Fruit fly (Drosophila melanogaster) whole organism, embryonic: Measurements from ENCODE around the gene tau.

Source experiments
- Aef1 ChIP-seq: fragments of 200-800 bp; sonication (Bioruptor generic); IDR thresholded peaks from 3 replicates; pipeline ENCODE4 v1.3.6; 2022; ENCODE audit warnings: missing biosample characterization, missing genetic modification characterization
- Atf3 ChIP-seq: fragments of 200-800 bp; sonication (Bioruptor generic); optimal IDR thresholded peaks from 3 replicates; lab custom pipeline; 2016; ENCODE audit warnings: missing biosample characterization, missing genetic modification characterization
- CG11456 ChIP-seq: fragments of 200-800 bp; sonication (Bioruptor generic); IDR thresholded peaks from 3 replicates; pipeline ENCODE4 v1.3.6; 2022; ENCODE audit warnings: missing biosample characterization, missing genetic modification characterization
- CG11504 ChIP-seq: fragments of 200-800 bp; sonication (Bioruptor generic); optimal IDR thresholded peaks from 3 replicates; lab custom pipeline; 2019; ENCODE audit warnings: missing biosample characterization, mild to moderate bottlenecking, missing genetic modification characterization, moderate library complexity
- CG11696 ChIP-seq: fragments of 200-800 bp; sonication (Bioruptor generic); IDR thresholded peaks from 2 replicates; pipeline ENCODE4 v1.3.6; 2022; ENCODE audit warnings: missing biosample characterization, missing genetic modification characterization
- CG12744 ChIP-seq: fragments of 200-800 bp; sonication (Bioruptor generic); optimal IDR thresholded peaks from 2 replicates; lab custom pipeline; 2016; ENCODE audit warnings: missing biosample characterization, missing genetic modification characterization
- CG12942 ChIP-seq: fragments of 200-800 bp; sonication (Bioruptor generic); optimal IDR thresholded peaks from 3 replicates; lab custom pipeline; 2016; ENCODE audit warnings: missing biosample characterization, missing genetic modification characterization
- CG14860 ChIP-seq: fragments of 200-800 bp; sonication (Bioruptor generic); IDR thresholded peaks from 3 replicates; pipeline ENCODE4 v1.3.6; 2022; ENCODE audit warnings: missing biosample characterization, missing genetic modification characterization; ENCODE audit not compliant: partially characterized antibody
- CG15514 ChIP-seq: fragments of 200-800 bp; sonication (Bioruptor generic); optimal IDR thresholded peaks from 3 replicates; lab custom pipeline; 2017; ENCODE audit warnings: missing biosample characterization, missing genetic modification characterization, mild to moderate bottlenecking, moderate library complexity, missing genetic modification reagents
- CG1647 ChIP-seq: fragments of 200-800 bp; sonication (Bioruptor generic); optimal IDR thresholded peaks from 3 replicates; lab custom pipeline; 2016; ENCODE audit warnings: missing biosample characterization, missing genetic modification characterization
- CG17361 ChIP-seq: fragments of 200-800 bp; sonication (Bioruptor generic); IDR thresholded peaks from 3 replicates; pipeline ENCODE4 v1.3.6; 2022; ENCODE audit warnings: missing biosample characterization, missing genetic modification characterization
- CG18476 ChIP-seq: fragments of 200-800 bp; sonication (Bioruptor generic); optimal IDR thresholded peaks from 2 replicates; lab custom pipeline; 2016; ENCODE audit warnings: missing biosample characterization, mild to moderate bottlenecking, missing genetic modification characterization
- CG5180 ChIP-seq: fragments of 200-800 bp; sonication (Bioruptor generic); optimal IDR thresholded peaks from 3 replicates; lab custom pipeline; 2017; ENCODE audit warnings: missing biosample characterization, missing genetic modification characterization, mild to moderate bottlenecking, moderate library complexity, missing genetic modification reagents
- CG5245 ChIP-seq: fragments of 200-800 bp; sonication (Bioruptor generic); optimal IDR thresholded peaks from 3 replicates; lab custom pipeline; 2016; ENCODE audit warnings: missing biosample characterization, missing genetic modification characterization
- CG6272 ChIP-seq: fragments of 200-800 bp; sonication (Bioruptor generic); IDR thresholded peaks from 2 replicates; pipeline ENCODE4 v1.3.6; 2022; ENCODE audit warnings: missing biosample characterization, missing genetic modification characterization
- CG7786 ChIP-seq: fragments of 200-800 bp; sonication (Bioruptor generic); optimal IDR thresholded peaks from 2 replicates; lab custom pipeline; 2016; ENCODE audit warnings: missing biosample characterization, missing genetic modification characterization
- CG7963 ChIP-seq: fragments of 200-800 bp; sonication (Bioruptor generic); IDR thresholded peaks from 3 replicates; pipeline ENCODE4 v1.3.6; 2022; ENCODE audit warnings: missing biosample characterization, missing genetic modification characterization; ENCODE audit not compliant: partially characterized antibody
- CG8290 ChIP-seq, 3 experiments: fragments of 200-800 bp; sonication (Bioruptor generic); optimal IDR thresholded peaks; 2 replicates each; lab custom pipeline; 2016 to 2019; ENCODE audit warnings: missing biosample characterization in 3 of 3, missing genetic modification characterization in 3 of 3, mild to moderate bottlenecking in 2 of 3, moderate library complexity in 1 of 3
- CG8388 ChIP-seq: fragments of 200-800 bp; sonication (Bioruptor generic); optimal IDR thresholded peaks from 2 replicates; lab custom pipeline; 2019; ENCODE audit warnings: missing biosample characterization, mild to moderate bottlenecking, missing genetic modification characterization, moderate library complexity
- CG8765 ChIP-seq: fragments of 200-800 bp; sonication (Bioruptor generic); IDR thresholded peaks from 2 replicates; pipeline ENCODE4 v1.3.6; 2022; ENCODE audit warnings: missing biosample characterization, missing genetic modification characterization
- CG9817 ChIP-seq: fragments of 200-800 bp; sonication (Bioruptor generic); optimal IDR thresholded peaks from 2 replicates; lab custom pipeline; 2018; ENCODE audit warnings: missing biosample characterization, mild to moderate bottlenecking, missing genetic modification characterization, moderate library complexity
- CoRest ChIP-seq: fragments of 200-800 bp; sonication (Bioruptor generic); optimal IDR thresholded peaks from 3 replicates; lab custom pipeline; 2018; ENCODE audit warnings: missing biosample characterization, mild to moderate bottlenecking, missing genetic modification characterization, moderate library complexity
- Dbx ChIP-seq: fragments of 200-800 bp; sonication (Bioruptor generic); IDR thresholded peaks from 3 replicates; pipeline ENCODE4 v1.3.6; 2022; ENCODE audit warnings: missing biosample characterization, missing genetic modification characterization
- Dll ChIP-seq: fragments of 200-800 bp; sonication (Bioruptor generic); IDR thresholded peaks from 4 replicates; pipeline ENCODE4 v1.3.6; 2022; ENCODE audit warnings: missing biosample characterization, missing genetic modification characterization; ENCODE audit not compliant: partially characterized antibody
- E2f1 ChIP-seq: fragments of 200-800 bp; sonication (Bioruptor generic); IDR thresholded peaks from 2 replicates; pipeline ENCODE4 v1.3.6; 2022; ENCODE audit warnings: missing biosample characterization, missing genetic modification characterization
- E2f2 ChIP-seq: fragments of 200-800 bp; sonication (Bioruptor generic); IDR thresholded peaks from 2 replicates; pipeline ENCODE4 v1.3.6; 2022; ENCODE audit warnings: missing biosample characterization, missing genetic modification characterization
- Gug ChIP-seq: fragments of 200-800 bp; sonication (Bioruptor generic); IDR thresholded peaks from 4 replicates; pipeline ENCODE4 v1.3.6; 2022; ENCODE audit warnings: missing biosample characterization, missing genetic modification characterization
- Hsf ChIP-seq: fragments of 200-800 bp; sonication (Bioruptor generic); optimal IDR thresholded peaks from 3 replicates; lab custom pipeline; 2016; ENCODE audit warnings: missing biosample characterization, missing genetic modification characterization
- Mes4 ChIP-seq: fragments of 200-800 bp; sonication (Bioruptor generic); optimal IDR thresholded peaks from 2 replicates; lab custom pipeline; 2016; ENCODE audit warnings: missing biosample characterization, missing genetic modification characterization
- Sox100B ChIP-seq: fragments of 200-800 bp; sonication (Bioruptor generic); optimal IDR thresholded peaks from 3 replicates; lab custom pipeline; 2018; ENCODE audit warnings: missing biosample characterization, mild to moderate bottlenecking, missing genetic modification characterization
- Trl ChIP-seq, 3 experiments: fragments of >200 bp in 2 of 3; fragments of 200-800 bp in 1 of 3; sonication (Bioruptor generic) in 1 of 3; optimal IDR thresholded peaks; 2 replicates in 1 of 3; 3 replicates in 2 of 3; lab custom pipeline; 2016 to 2017; ENCODE audit warnings: missing biosample characterization in 1 of 3, missing genetic modification characterization in 1 of 3
- az2 ChIP-seq: fragments of 200-800 bp; sonication (Bioruptor generic); optimal IDR thresholded peaks from 3 replicates; lab custom pipeline; 2016; ENCODE audit warnings: missing biosample characterization, missing genetic modification characterization
- bab2 ChIP-seq: fragments of 200-800 bp; sonication (Bioruptor generic); optimal IDR thresholded peaks from 2 replicates; lab custom pipeline; 2016; ENCODE audit warnings: missing biosample characterization, missing genetic modification characterization
- chinmo ChIP-seq: fragments of 200-800 bp; sonication (Bioruptor generic); IDR thresholded peaks from 4 replicates; pipeline ENCODE4 v1.3.6; 2022; ENCODE audit warnings: missing biosample characterization, missing genetic modification characterization; ENCODE audit not compliant: partially characterized antibody
- chn ChIP-seq: fragments of 200-800 bp; sonication (Bioruptor generic); optimal IDR thresholded peaks from 2 replicates; lab custom pipeline; 2016; ENCODE audit warnings: missing biosample characterization, missing genetic modification characterization
- dpn ChIP-seq, 2 experiments: fragments of 200-800 bp; sonication (Bioruptor generic); optimal IDR thresholded peaks; 3 replicates each; lab custom pipeline; 2016; ENCODE audit warnings: missing biosample characterization in 2 of 2, missing genetic modification characterization in 2 of 2
- ems ChIP-seq: fragments of 200-800 bp; sonication (Bioruptor generic); optimal IDR thresholded peaks from 3 replicates; lab custom pipeline; 2016; ENCODE audit warnings: missing biosample characterization, missing genetic modification characterization
- grau ChIP-seq: fragments of 200-800 bp; optimal IDR thresholded peaks from 3 replicates; lab custom pipeline; 2019; ENCODE audit warnings: missing biosample characterization, mild to moderate bottlenecking, missing genetic modification characterization, moderate library complexity
- gt ChIP-seq: fragments of 200-800 bp; sonication (Bioruptor generic); IDR thresholded peaks from 2 replicates; pipeline ENCODE4 v1.3.6; 2022; ENCODE audit warnings: missing biosample characterization, missing genetic modification characterization
- jumu ChIP-seq: fragments of 200-800 bp; sonication (Bioruptor generic); optimal IDR thresholded peaks from 3 replicates; lab custom pipeline; 2016; ENCODE audit warnings: missing biosample characterization, missing genetic modification characterization
- kay ChIP-seq: fragments of 200-800 bp; sonication (Bioruptor generic); optimal IDR thresholded peaks from 2 replicates; lab custom pipeline; 2016; ENCODE audit warnings: missing biosample characterization, missing genetic modification characterization
- kni ChIP-seq: fragments of 200-800 bp; sonication (Bioruptor generic); optimal IDR thresholded peaks from 3 replicates; lab custom pipeline; 2017; ENCODE audit warnings: mild to moderate bottlenecking, missing biosample characterization, missing genetic modification reagents, missing genetic modification characterization
- prd ChIP-seq, 3 experiments: fragments of >200 bp in 2 of 3; fragments of 200-800 bp in 1 of 3; sonication (Bioruptor generic) in 1 of 3; optimal IDR thresholded peaks in 2 of 3; IDR thresholded peaks in 1 of 3; 2 replicates in 2 of 3; 3 replicates in 1 of 3; pipeline versions ENCODE4 v1.3.6 to Lab custom; 2017 to 2022; ENCODE audit warnings: missing biosample characterization in 1 of 3, missing genetic modification characterization in 1 of 3
- row ChIP-seq: fragments of 200-800 bp; sonication (Bioruptor generic); IDR thresholded peaks from 3 replicates; pipeline ENCODE4 v1.3.6; 2022; ENCODE audit warnings: missing biosample characterization, missing genetic modification characterization
- ssp ChIP-seq: fragments of 200-800 bp; sonication (Bioruptor generic); IDR thresholded peaks from 2 replicates; pipeline ENCODE4 v1.3.6; 2022; ENCODE audit warnings: missing biosample characterization, missing genetic modification characterization
- trem ChIP-seq: fragments of 200-800 bp; optimal IDR thresholded peaks from 3 replicates; lab custom pipeline; 2019; ENCODE audit warnings: missing biosample characterization, mild to moderate bottlenecking, missing genetic modification characterization, moderate library complexity
- vfl ChIP-seq: fragments of 200-800 bp; sonication (Bioruptor generic); optimal IDR thresholded peaks from 2 replicates; lab custom pipeline; 2016; ENCODE audit warnings: missing biosample characterization, missing genetic modification characterization
- vnd ChIP-seq: fragments of 200-800 bp; sonication (Bioruptor generic); IDR thresholded peaks from 3 replicates; pipeline ENCODE4 v1.3.6; 2022; ENCODE audit warnings: missing biosample characterization, missing genetic modification characterization; ENCODE audit not compliant: partially characterized antibody

tau gene

DNA sequence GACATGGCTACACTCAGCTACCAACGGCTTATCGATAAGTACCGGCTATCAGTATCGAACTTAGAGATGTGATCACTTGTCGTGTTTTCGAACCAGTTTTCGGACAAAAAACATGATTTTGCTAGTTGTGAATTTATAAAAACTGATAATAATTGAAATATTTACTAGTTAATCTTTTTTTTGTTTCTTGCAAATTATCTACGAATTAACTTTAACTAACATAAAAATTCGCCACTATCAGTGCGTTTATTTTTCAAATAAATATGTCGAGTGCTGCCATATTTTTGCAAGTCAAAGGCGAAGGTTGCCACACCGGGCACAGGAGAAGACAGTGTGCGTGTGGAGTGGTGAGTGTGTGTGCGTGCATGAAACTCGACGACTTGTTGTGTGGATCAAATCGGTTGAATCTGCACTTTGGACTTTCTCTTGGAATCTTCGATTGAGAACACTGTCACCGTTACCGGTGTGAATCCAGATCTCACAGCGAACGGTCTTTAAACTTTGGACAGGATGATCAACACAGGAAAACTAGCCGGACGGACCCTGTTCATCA is 20.5 kb upstream of the tau start, which contains the start of gene Hsdl2 (continued):
- peak; percentile 39; the same call in 1 of the 2 replicates for TF ChIP-seq CG6272 (GFP tag; lab: Robert Waterston, UW)
- TF ChIP-seq CG11504 (tag; lab: Kevin White, UChicago): no peak
- peak; percentile 74 for TF ChIP-seq CG15514 (GFP tag; lab: Kevin White, UChicago)
- no peak for TF ChIP-seq chn (GFP tag; lab: Kevin White, UChicago)
- TF ChIP-seq E2f1 (GFP tag; lab: Robert Waterston, UW): no peak; the same call in 1 of the 2 replicates
- no peak for TF ChIP-seq Atf3 (GFP tag; lab: Kevin White, UChicago)
- TF ChIP-seq CG5245 (GFP tag; lab: Kevin White, UChicago): no peak
- no peak for TF ChIP-seq prd (optimal IDR thresholded peaks at IDR 0.05; lab: Kevin White, UChicago)
- peak; percentile 70 for TF ChIP-seq prd (GFP tag; IDR thresholded peaks at IDR 0.05; lab: Robert Waterston, UW)
- TF ChIP-seq CG11696 (GFP tag; lab: Robert Waterston, UW): no peak
- no peak for TF ChIP-seq CG12744
- TF ChIP-seq Trl (optimal IDR thresholded peaks at IDR 0.05; lab: Kevin White, UChicago): peak in 1 of 2 experiments; percentile 8
- TF ChIP-seq Trl (GFP tag; optimal IDR thresholded peaks at IDR 0.05; lab: Kevin White, UChicago): peak; percentile 3
- TF ChIP-seq vnd (GFP tag; lab: Robert Waterston, UW): peak; percentile 51; the same call in 2 of the 3 replicates
- TF ChIP-seq E2f2 (GFP tag; lab: Robert Waterston, UW): peak; percentile 93
- TF ChIP-seq CG14860 (GFP tag; lab: Robert Waterston, UW): peak; percentile 63; the same call in 2 of the 3 replicates
- peak; percentile 7 for TF ChIP-seq CG7786
- peak; percentile 30 for TF ChIP-seq CG9817 (tag; lab: Kevin White, UChicago)
- no peak for TF ChIP-seq Mes4
- peak; percentile 61 for TF ChIP-seq Hsf (GFP tag; lab: Kevin White, UChicago)
- TF ChIP-seq grau: no peak
- TF ChIP-seq CG1647 (GFP tag; lab: Kevin White, UChicago): no peak
- TF ChIP-seq CG8290 (GFP tag; optimal IDR thresholded peaks at IDR 0.05; lab: Kevin White, UChicago): no peak
- no peak for TF ChIP-seq CG8290 (tag; optimal IDR thresholded peaks at IDR 0.05; lab: Kevin White, UChicago)
- TF ChIP-seq CG8388 (GFP tag; lab: Kevin White, UChicago): no peak
- TF ChIP-seq CG17361 (GFP tag; lab: Robert Waterston, UW): no peak
- peak; percentile 18 for TF ChIP-seq CG18476 (GFP tag; lab: Kevin White, UChicago)
- no peak for TF ChIP-seq CG8765
- TF ChIP-seq ssp: peak; percentile 40; the same call in 1 of the 2 replicates
- peak; percentile 69 for TF ChIP-seq Dll
- peak in 1 of 2 experiments; percentile 29 for TF ChIP-seq dpn (GFP tag; optimal IDR thresholded peaks at IDR 0.05; lab: Kevin White, UChicago)
- peak; percentile 64; the same call in 2 of the 3 replicates for TF ChIP-seq Dbx (GFP tag; lab: Robert Waterston, UW)
- no peak for TF ChIP-seq kni (GFP tag; lab: Kevin White, UChicago)
- TF ChIP-seq chinmo: no peak
- peak; percentile 45 for TF ChIP-seq CG5180 (GFP tag; lab: Kevin White, UChicago)
- TF ChIP-seq row (GFP tag; lab: Robert Waterston, UW): peak; percentile 75
- no peak for TF ChIP-seq Sox100B
- peak; percentile 27 for TF ChIP-seq vfl (GFP tag; lab: Kevin White, UChicago)
- TF ChIP-seq CG12942 (GFP tag; lab: Kevin White, UChicago): no peak
- TF ChIP-seq Aef1 (GFP tag; lab: Robert Waterston, UW): peak; percentile 54
- peak; percentile 2 for TF ChIP-seq bab2 (GFP tag; lab: Kevin White, UChicago)
- TF ChIP-seq Gug (GFP tag; lab: Robert Waterston, UW): peak; percentile 38; the same call in 3 of the 4 replicates
- TF ChIP-seq CoRest: peak; percentile 67
- TF ChIP-seq kay: no peak
- 0 out of 3 replicates have a peak, but pooled peaks have one; percentile 45 for TF ChIP-seq CG11456 (GFP tag; lab: Robert Waterston, UW)
- peak; percentile 16 for TF ChIP-seq ems (GFP tag; lab: Kevin White, UChicago)
- 0 out of 3 replicates have a peak, but pooled peaks have one; percentile 42 for TF ChIP-seq CG7963 (GFP tag; lab: Robert Waterston, UW)
- no peak for TF ChIP-seq gt (GFP tag; lab: Robert Waterston, UW)
- peak; percentile 57 for TF ChIP-seq trem
- peak; percentile 17 for TF ChIP-seq jumu (GFP tag; lab: Kevin White, UChicago)
- peak; percentile 29 for TF ChIP-seq az2 (GFP tag; lab: Kevin White, UChicago)
